Worm (Caenorhabditis elegans) whole organism, midembryonic: ENCODE measurements around the gene hid-1.

Source experiments
- T22C8.4 ChIP-seq: fragments of 200-800 bp; sonication (Bioruptor generic); IDR thresholded peaks from 2 replicates; pipeline ENCODE4 v1.3.6; 2022; ENCODE audit warnings: missing genetic modification characterization, missing compliant biosample characterization
- cog-1 ChIP-seq: sonication (generic microtip); optimal IDR thresholded peaks from 2 replicates; lab custom pipeline; 2016; ENCODE audit warnings: missing genetic modification characterization, missing compliant biosample characterization
- flt-1 ChIP-seq: fragments of 200-800 bp; sonication (Bioruptor generic); IDR thresholded peaks from 2 replicates; pipeline ENCODE4 v1.3.6; 2022; ENCODE audit warnings: missing genetic modification characterization, missing compliant biosample characterization
- klf-2 ChIP-seq: fragments of 200-800 bp; sonication (Bioruptor generic); conservative IDR thresholded peaks from 2 replicates; pipeline ENCODE4 v1.3.6; 2022; ENCODE audit warnings: missing genetic modification reagents, missing genetic modification characterization, missing compliant biosample characterization
- med-1 ChIP-seq: sonication (generic microtip); optimal IDR thresholded peaks from 2 replicates; lab custom pipeline; 2017; ENCODE audit warnings: missing genetic modification characterization, mild to moderate bottlenecking, missing compliant biosample characterization, antibody characterized with exemption, missing genetic modification reagents; ENCODE audit not compliant: insufficient read depth
- ref-1 ChIP-seq: fragments of 200-800 bp; sonication (Bioruptor generic); conservative IDR thresholded peaks from 2 replicates; pipeline ENCODE4 v1.3.6; 2022; ENCODE audit warnings: missing genetic modification reagents, missing genetic modification characterization, missing compliant biosample characterization
- tab-1 ChIP-seq: fragments of 200-800 bp; sonication (Bioruptor generic); IDR thresholded peaks from 2 replicates; pipeline ENCODE4 v1.3.6; 2022; ENCODE audit warnings: missing genetic modification characterization, missing compliant biosample characterization
- ztf-23 ChIP-seq: fragments of 200-800 bp; sonication (Bioruptor generic); IDR thresholded peaks from 2 replicates; pipeline ENCODE4 v1.3.6; 2022; ENCODE audit warnings: missing genetic modification reagents, missing genetic modification characterization, missing compliant biosample characterization
- ztf-29 ChIP-seq: fragments of 200-800 bp; sonication (Bioruptor generic); IDR thresholded peaks from 2 replicates; pipeline ENCODE4 v1.3.6; 2022; ENCODE audit warnings: missing genetic modification reagents, missing genetic modification characterization, missing compliant biosample characterization

hid-1 gene

ce11 chrX:2541003-2541521, 52.2 kb downstream of the hid-1 start, which contains the start of gene F52H2.3:
F52H2.3 (minus strand) TSS chrX:2541053.
- no peak for TF ChIP-seq klf-2 (GFP tag; lab: Robert Waterston, UW)
- no peak for TF ChIP-seq med-1 (GFP tag; lab: Kevin White, UChicago)
- no peak for TF ChIP-seq ztf-29 (GFP tag; lab: Robert Waterston, UW)
- no peak for TF ChIP-seq cog-1 (tag; lab: Kevin White, UChicago)
- no peak for TF ChIP-seq ref-1
- no peak for TF ChIP-seq flt-1 (GFP tag; lab: Robert Waterston, UW)
- TF ChIP-seq T22C8.4 (GFP tag; lab: Robert Waterston, UW): no peak
- TF ChIP-seq tab-1 (GFP tag; lab: Robert Waterston, UW): no peak
- TF ChIP-seq ztf-23: no peak

- TF ChIP-seq ztf-23 (no peak), klf-2 (GFP tag; lab: Robert Waterston, UW) (no peak), flt-1 (GFP tag; lab: Robert Waterston, UW) (no peak), cog-1 (tag; lab: Kevin White, UChicago) (no peak), ztf-29 (GFP tag; lab: Robert Waterston, UW) (no peak), ref-1 (no peak), tab-1 (GFP tag; lab: Robert Waterston, UW) (no peak), med-1 (GFP tag; lab: Kevin White, UChicago) (no peak), T22C8.4 (GFP tag; lab: Robert Waterston, UW) (no peak)
These were observed 54.5 kb downstream of the hid-1 start for ce11 chrX:2543353-2543752.
